Worm (Caenorhabditis elegans): ENCODE data around the gene F09B12.3.

- TF ChIP-seq tra-4 (tag; optimal IDR thresholded peaks at IDR 0.05) (no peak), ama-1 (optimal IDR thresholded peaks at IDR 0.05) (no peak), scrt-1 (GFP tag; IDR thresholded peaks at IDR 0.05) (no peak), pes-1 (GFP tag; IDR thresholded peaks at IDR 0.05) (no peak), hmbx-1 (tag; optimal IDR thresholded peaks at IDR 0.05) (no peak), F13C5.2 (tag; optimal IDR thresholded peaks at IDR 0.05) (no peak), aly-1 (tag; optimal IDR thresholded peaks at IDR 0.05) (no peak)
Observed at ce11 chrX:15069242-15069641, 28.5 kb downstream of the F09B12.3 start, which contains the start of gene mam-6.
